Worm (Caenorhabditis elegans) whole organism, L1 larva: Measurements from ENCODE around the gene pqn-53.

ENCODE experiments used
- C34B4.2 ChIP-seq: sonication (generic microtip); optimal IDR thresholded peaks from 2 replicates; lab custom pipeline; 2017; ENCODE audit warnings: mild to moderate bottlenecking, missing genetic modification characterization, missing compliant biosample characterization
- aha-1 ChIP-seq: fragments of 150-350 bp; optimal IDR thresholded peaks from 2 replicates; lab custom pipeline; 2014; ENCODE audit warnings: missing biosample characterization, missing genetic modification characterization
- aly-2 ChIP-seq: fragments of 150-350 bp; optimal IDR thresholded peaks from 2 replicates; lab custom pipeline; 2014; ENCODE audit warnings: missing biosample characterization, missing genetic modification characterization
- ama-1 ChIP-seq: fragments of 150-350 bp; optimal IDR thresholded peaks from 2 replicates; lab custom pipeline; 2014
- elt-2 ChIP-seq: sonication (generic microtip); optimal IDR thresholded peaks from 2 replicates; lab custom pipeline; 2016; ENCODE audit warnings: missing genetic modification characterization, mild to moderate bottlenecking, inconsistent platforms, missing compliant biosample characterization, missing genetic modification reagents
- irx-1 ChIP-seq: sonication (generic microtip); optimal IDR thresholded peaks from 2 replicates; lab custom pipeline; 2016; ENCODE audit warnings: missing genetic modification characterization, missing compliant biosample characterization
- nhr-12 ChIP-seq: sonication (generic microtip); optimal IDR thresholded peaks from 2 replicates; lab custom pipeline; 2017; ENCODE audit warnings: missing biosample characterization, missing genetic modification characterization
- nhr-76 ChIP-seq: sonication (generic microtip); optimal IDR thresholded peaks from 2 replicates; lab custom pipeline; 2017; ENCODE audit warnings: missing biosample characterization, missing genetic modification characterization
- nhr-77 ChIP-seq: fragments of 150-350 bp; optimal IDR thresholded peaks from 2 replicates; lab custom pipeline; 2014; ENCODE audit warnings: missing biosample characterization, missing genetic modification characterization
- pax-3 ChIP-seq: fragments of 200-800 bp; sonication (Bioruptor generic); optimal IDR thresholded peaks from 2 replicates; lab custom pipeline; 2018; ENCODE audit warnings: mild to moderate bottlenecking, missing genetic modification characterization, moderate library complexity, missing compliant biosample characterization
- unc-62 ChIP-seq: fragments of 150-350 bp; optimal IDR thresholded peaks from 2 replicates; lab custom pipeline; 2014; ENCODE audit warnings: missing biosample characterization, missing genetic modification reagents, missing genetic modification characterization
- zag-1 ChIP-seq: fragments of 150-350 bp; optimal IDR thresholded peaks from 2 replicates; lab custom pipeline; 2014; ENCODE audit warnings: missing biosample characterization, missing genetic modification characterization
- ztf-11 ChIP-seq, 2 experiments: sonication (generic microtip); optimal IDR thresholded peaks; 2 replicates each; lab custom pipeline; 2016 to 2017; ENCODE audit warnings: missing genetic modification characterization in 2 of 2, missing biosample characterization in 1 of 2, missing compliant biosample characterization in 1 of 2

DNA sequence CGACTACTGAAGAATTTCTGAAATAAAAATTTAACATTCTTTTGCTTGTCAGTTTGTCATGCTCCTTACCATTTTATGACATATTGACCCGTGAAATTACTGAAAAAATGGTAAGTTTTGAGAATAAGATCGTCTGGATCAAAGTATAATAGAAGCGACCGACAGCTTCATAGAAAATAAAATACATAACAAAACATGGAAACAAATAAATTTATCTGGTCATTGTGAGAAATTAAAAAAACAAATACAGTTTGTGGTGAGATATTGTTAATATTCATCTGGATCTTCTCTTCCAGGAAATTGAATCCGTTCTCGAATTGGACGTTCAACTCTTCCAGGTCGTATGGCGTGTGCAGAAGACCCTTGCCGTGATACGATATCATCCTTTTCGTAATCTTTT lies 33.1 kb downstream of the pqn-53 start, which contains the start of gene pkc-1:
- no peak for TF ChIP-seq pax-3 (tag; lab: Kevin White, UChicago)
- no peak for TF ChIP-seq nhr-77 (tag; lab: Kevin White, UChicago)
- no peak for TF ChIP-seq zag-1 (tag; lab: Kevin White, UChicago)
- no peak for TF ChIP-seq ama-1 (lab: Kevin White, UChicago)
- no peak for TF ChIP-seq ztf-11 (tag; optimal IDR thresholded peaks at IDR 0.05; lab: Kevin White, UChicago)
- TF ChIP-seq aha-1 (tag; lab: Kevin White, UChicago) = no peak
- TF ChIP-seq aly-2 (tag; lab: Kevin White, UChicago) = no peak
- no peak for TF ChIP-seq nhr-12 (tag; lab: Kevin White, UChicago)
- no peak for TF ChIP-seq nhr-76
- TF ChIP-seq irx-1 (tag; lab: Kevin White, UChicago) = no peak
- TF ChIP-seq C34B4.2 (tag; lab: Kevin White, UChicago) = no peak
- no peak for TF ChIP-seq unc-62 (GFP tag; lab: Kevin White, UChicago)
- TF ChIP-seq elt-2 (tag; lab: Kevin White, UChicago) = no peak
